Worm (Caenorhabditis elegans) whole organism, young adult: ENCODE results near the gene srx-17.

Experiments used
- C17E4.6 ChIP-seq: fragments of 200-800 bp; sonication (Bioruptor generic); IDR thresholded peaks from 2 replicates; pipeline ENCODE4 v1.3.6; 2022; ENCODE audit warnings: missing genetic modification reagents, missing genetic modification characterization, missing compliant biosample characterization
- F52B5.7 ChIP-seq: sonication (generic microtip); optimal IDR thresholded peaks from 2 replicates; lab custom pipeline; 2016; ENCODE audit warnings: mild to moderate bottlenecking, missing genetic modification characterization, missing compliant biosample characterization
- K12H6.12 ChIP-seq: fragments of 200-800 bp; sonication (Bioruptor generic); optimal IDR thresholded peaks from 2 replicates; lab custom pipeline; 2018; ENCODE audit warnings: mild to moderate bottlenecking, missing genetic modification characterization, missing compliant biosample characterization
- T07F8.4 ChIP-seq: sonication (generic microtip); optimal IDR thresholded peaks from 2 replicates; lab custom pipeline; 2016; ENCODE audit warnings: mild to moderate bottlenecking, missing genetic modification characterization, moderate library complexity, missing compliant biosample characterization
- Y56A3A.18 ChIP-seq: fragments of 200-800 bp; sonication (Bioruptor generic); IDR thresholded peaks from 2 replicates; pipeline ENCODE4 v1.3.6; 2022; ENCODE audit warnings: missing genetic modification reagents, missing genetic modification characterization, missing compliant biosample characterization
- Y79H2A.3 ChIP-seq: fragments of 200-800 bp; sonication (Bioruptor generic); conservative IDR thresholded peaks from 2 replicates; pipeline ENCODE4 v1.3.6; 2022; ENCODE audit warnings: missing genetic modification reagents, missing genetic modification characterization, missing compliant biosample characterization
- bed-2 ChIP-seq: fragments of 200-800 bp; sonication (Bioruptor generic); IDR thresholded peaks from 2 replicates; pipeline ENCODE4 v1.3.6; 2022; ENCODE audit warnings: missing genetic modification reagents, missing genetic modification characterization, missing compliant biosample characterization
- cebp-1 ChIP-seq, 2 experiments: fragments of 200-800 bp in 1 of 2; sonication (Bioruptor generic) in 1 of 2; sonication (generic microtip) in 1 of 2; IDR thresholded peaks in 1 of 2; optimal IDR thresholded peaks in 1 of 2; 2 replicates each; pipeline versions ENCODE4 v1.3.6 to Lab custom; 2017 to 2022; ENCODE audit warnings: missing compliant biosample characterization in 2 of 2, missing genetic modification characterization in 2 of 2, mild to moderate bottlenecking in 1 of 2, missing genetic modification reagents in 1 of 2, moderate library complexity in 1 of 2
- cebp-2 ChIP-seq: fragments of 200-800 bp; sonication (Bioruptor generic); IDR thresholded peaks from 2 replicates; pipeline ENCODE4 v1.3.6; 2022; ENCODE audit warnings: missing genetic modification characterization, missing compliant biosample characterization
- ceh-79 ChIP-seq: sonication (generic microtip); optimal IDR thresholded peaks from 2 replicates; lab custom pipeline; 2017; ENCODE audit warnings: mild to moderate bottlenecking, missing genetic modification characterization, missing compliant biosample characterization
- die-1 ChIP-seq: sonication (generic microtip); optimal IDR thresholded peaks from 2 replicates; lab custom pipeline; 2016; ENCODE audit warnings: missing genotype, mild to moderate bottlenecking, missing genetic modification characterization, missing compliant biosample characterization
- dpff-1 ChIP-seq: sonication (generic microtip); optimal IDR thresholded peaks from 2 replicates; lab custom pipeline; 2017; ENCODE audit warnings: mild to moderate bottlenecking, missing genetic modification characterization, missing compliant biosample characterization
- dpl-1 ChIP-seq: fragments of 150-350 bp; optimal IDR thresholded peaks from 2 replicates; lab custom pipeline; 2014; ENCODE audit warnings: missing biosample characterization, missing genetic modification reagents, missing genetic modification characterization
- egl-44 ChIP-seq: fragments of 200-800 bp; sonication (Bioruptor generic); IDR thresholded peaks from 2 replicates; pipeline ENCODE4 v1.3.6; 2022; ENCODE audit warnings: missing genetic modification reagents, missing genetic modification characterization, missing compliant biosample characterization
- ekl-4 ChIP-seq: fragments of 200-800 bp; sonication (Bioruptor generic); IDR thresholded peaks from 2 replicates; pipeline ENCODE4 v1.3.6; 2022; ENCODE audit warnings: missing genetic modification reagents, missing genetic modification characterization, missing compliant biosample characterization
- hlh-12 ChIP-seq: sonication (generic microtip); optimal IDR thresholded peaks from 2 replicates; lab custom pipeline; 2016; ENCODE audit warnings: missing genetic modification characterization, missing compliant biosample characterization
- hmg-1.2 ChIP-seq: fragments of 200-800 bp; sonication (Bioruptor generic); IDR thresholded peaks from 2 replicates; pipeline ENCODE4 v1.3.6; 2022; ENCODE audit warnings: missing genetic modification reagents, missing genetic modification characterization, missing compliant biosample characterization
- lin-54 ChIP-seq: fragments of 200-800 bp; sonication (Bioruptor generic); optimal IDR thresholded peaks from 2 replicates; lab custom pipeline; 2018; ENCODE audit warnings: mild to moderate bottlenecking, missing genetic modification characterization, missing compliant biosample characterization
- lsy-27 ChIP-seq: sonication (generic microtip); optimal IDR thresholded peaks from 2 replicates; lab custom pipeline; 2017; ENCODE audit warnings: missing genetic modification characterization, mild to moderate bottlenecking, missing compliant biosample characterization, antibody characterized with exemption, missing genotype, borderline replicate concordance; ENCODE audit not compliant: insufficient read depth
- mcd-1 ChIP-seq: fragments of 200-800 bp; sonication (Bioruptor generic); IDR thresholded peaks from 2 replicates; pipeline ENCODE4 v1.3.6; 2022; ENCODE audit warnings: missing genetic modification reagents, missing genetic modification characterization, missing compliant biosample characterization
- mxl-1 ChIP-seq: sonication (generic microtip); optimal IDR thresholded peaks from 2 replicates; lab custom pipeline; 2016; ENCODE audit warnings: missing genetic modification characterization, missing compliant biosample characterization
- nfya-1 ChIP-seq: sonication (generic microtip); optimal IDR thresholded peaks from 2 replicates; lab custom pipeline; 2017; ENCODE audit warnings: antibody characterized with exemption, missing compliant biosample characterization, missing genetic modification characterization, borderline replicate concordance; ENCODE audit not compliant: insufficient read depth
- nfya-2 ChIP-seq: fragments of 200-800 bp; sonication (Bioruptor generic); IDR thresholded peaks from 2 replicates; pipeline ENCODE4 v1.3.6; 2022; ENCODE audit warnings: missing genetic modification reagents, missing genetic modification characterization, missing compliant biosample characterization
- nhr-80 ChIP-seq: sonication (generic microtip); optimal IDR thresholded peaks from 2 replicates; lab custom pipeline; 2016; ENCODE audit warnings: missing genetic modification characterization, missing compliant biosample characterization
- nhr-90 ChIP-seq: sonication (generic microtip); optimal IDR thresholded peaks from 2 replicates; lab custom pipeline; 2016; ENCODE audit warnings: missing genotype, mild to moderate bottlenecking, missing genetic modification characterization, missing compliant biosample characterization
- snpc-1.1 ChIP-seq: sonication (generic microtip); optimal IDR thresholded peaks from 2 replicates; lab custom pipeline; 2017; ENCODE audit warnings: missing genetic modification characterization, mild to moderate bottlenecking, missing compliant biosample characterization, antibody characterized with exemption, moderate library complexity, missing genotype, missing genetic modification reagents; ENCODE audit not compliant: insufficient read depth
- sptf-2 ChIP-seq: fragments of 200-800 bp; sonication (Bioruptor generic); optimal IDR thresholded peaks from 2 replicates; lab custom pipeline; 2018; ENCODE audit warnings: mild to moderate bottlenecking, missing genetic modification characterization, missing compliant biosample characterization
- tbx-9 ChIP-seq: sonication (generic microtip); optimal IDR thresholded peaks from 2 replicates; lab custom pipeline; 2016; ENCODE audit warnings: borderline replicate concordance, missing genetic modification characterization, inconsistent platforms, missing compliant biosample characterization
- zim-3 ChIP-seq: sonication (generic microtip); optimal IDR thresholded peaks from 2 replicates; lab custom pipeline; 2017; ENCODE audit warnings: mild to moderate bottlenecking, missing genetic modification characterization, moderate library complexity, missing compliant biosample characterization
- ztf-22 ChIP-seq: fragments of 200-800 bp; sonication (Bioruptor generic); optimal IDR thresholded peaks from 2 replicates; lab custom pipeline; 2018; ENCODE audit warnings: mild to moderate bottlenecking, missing genetic modification characterization, moderate library complexity, missing compliant biosample characterization
- ztf-3 ChIP-seq: fragments of 200-800 bp; sonication (Bioruptor generic); optimal IDR thresholded peaks from 2 replicates; lab custom pipeline; 2018; ENCODE audit warnings: mild to moderate bottlenecking, missing genetic modification characterization, missing compliant biosample characterization

srx-17 gene

ce11 chrV:13873323-13873722 is 32.3 kb downstream of the srx-17 start:
- TF ChIP-seq die-1 (no peak), tbx-9 (tag; lab: Kevin White, UChicago) (no peak), dpl-1 (GFP tag; lab: Kevin White, UChicago) (no peak), snpc-1.1 (tag; lab: Kevin White, UChicago) (no peak), ekl-4 (GFP tag; lab: Robert Waterston, UW) (no peak), K12H6.12 (no peak), cebp-2 (no peak), dpff-1 (tag; lab: Kevin White, UChicago) (no peak)

DNA sequence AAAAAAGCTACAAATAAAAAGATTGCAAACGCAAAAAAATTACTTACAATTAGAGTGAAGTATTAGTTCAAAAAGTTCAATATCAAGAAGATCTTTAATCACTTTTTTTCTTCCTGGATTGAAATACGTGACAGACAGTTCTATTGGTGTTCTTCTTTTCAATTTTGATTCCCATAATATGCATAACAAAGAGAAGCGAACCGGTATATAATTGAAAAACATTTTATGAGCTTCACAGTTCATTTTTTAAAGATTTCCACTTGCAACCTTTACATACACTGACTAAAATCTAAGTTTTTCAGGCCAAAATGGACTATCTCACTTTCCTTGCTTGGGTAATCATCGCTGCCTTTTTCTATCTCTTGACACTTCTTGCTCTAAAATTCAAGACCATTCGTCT is 35.5 kb downstream of the srx-17 start, which contains the start of gene T22G5.1:
T22G5.1 (plus strand) TSS at position 301 of the 400 bp plus-strand sequence.
- TF ChIP-seq cebp-1 (GFP tag; IDR thresholded peaks at IDR 0.05; lab: Robert Waterston, UW) = no peak
- no peak for TF ChIP-seq cebp-1 (tag; optimal IDR thresholded peaks at IDR 0.05; lab: Kevin White, UChicago)
- no peak for TF ChIP-seq nhr-90 (tag; lab: Kevin White, UChicago)
- no peak for TF ChIP-seq ztf-3

DNA sequence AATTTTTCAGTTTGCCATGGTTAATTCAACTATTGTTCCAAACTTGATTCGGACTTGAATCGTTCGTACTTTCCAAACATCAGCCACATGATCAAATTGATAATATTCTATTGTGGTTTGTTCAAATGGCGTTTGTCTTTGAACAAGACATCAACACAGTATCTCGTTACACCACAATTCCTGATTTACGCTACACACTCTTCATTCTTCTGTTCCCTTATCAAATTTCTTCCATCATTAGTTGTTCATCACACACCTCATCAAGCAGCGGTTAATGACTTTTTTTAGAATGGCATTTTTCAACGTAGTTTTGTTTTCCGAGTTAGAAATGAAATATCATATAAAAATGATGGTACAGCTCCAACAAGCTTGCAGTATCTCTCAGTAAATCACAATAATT is 37.2 kb downstream of the srx-17 start:
- TF ChIP-seq nhr-80 (tag; lab: Kevin White, UChicago) (peak; percentile 85), lsy-27 (tag; lab: Kevin White, UChicago) (no peak)

DNA sequence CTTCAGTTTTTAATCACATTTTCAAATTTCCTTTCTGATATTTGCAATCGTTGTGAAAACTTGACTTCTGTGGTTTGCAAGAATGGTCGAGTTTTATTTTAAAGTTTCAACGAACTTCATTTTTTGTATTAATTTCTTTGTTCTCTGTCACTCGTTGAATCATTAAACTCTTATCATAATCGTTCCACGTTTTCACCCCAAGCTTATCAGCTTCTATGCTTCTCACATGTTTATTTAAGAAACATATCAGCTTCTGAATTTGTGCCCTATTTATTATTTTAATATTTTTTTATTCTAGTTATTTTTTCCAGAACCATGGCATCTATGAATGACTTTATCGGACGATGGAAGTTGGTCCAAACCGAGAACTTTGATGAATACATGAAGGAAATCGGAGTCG is 38.2 kb downstream of the srx-17 start, which contains the start of gene lbp-7:
lbp-7 (plus strand) TSS at position 312 of the 400 bp plus-strand sequence.
- TF ChIP-seq sptf-2 (GFP tag; lab: Kevin White, UChicago) = no peak
- no peak for TF ChIP-seq ztf-22 (GFP tag; lab: Kevin White, UChicago)
- no peak for TF ChIP-seq hmg-1.2 (GFP tag; lab: Robert Waterston, UW)
- no peak for TF ChIP-seq C17E4.6 (GFP tag; lab: Robert Waterston, UW)
- no peak for TF ChIP-seq bed-2 (GFP tag; lab: Robert Waterston, UW)
- peak; percentile 61 for TF ChIP-seq nhr-80 (tag; lab: Kevin White, UChicago)

ce11 chrV:13880163-13880562 is 39.2 kb downstream of the srx-17 start:
- TF ChIP-seq hmg-1.2 (GFP tag; lab: Robert Waterston, UW) (peak; percentile 71; the same call in 1 of the 2 replicates), mxl-1 (tag; lab: Kevin White, UChicago) (no peak), mcd-1 (GFP tag; lab: Robert Waterston, UW) (0 out of 2 replicates have a peak, but pooled peaks have one; percentile 8)

DNA sequence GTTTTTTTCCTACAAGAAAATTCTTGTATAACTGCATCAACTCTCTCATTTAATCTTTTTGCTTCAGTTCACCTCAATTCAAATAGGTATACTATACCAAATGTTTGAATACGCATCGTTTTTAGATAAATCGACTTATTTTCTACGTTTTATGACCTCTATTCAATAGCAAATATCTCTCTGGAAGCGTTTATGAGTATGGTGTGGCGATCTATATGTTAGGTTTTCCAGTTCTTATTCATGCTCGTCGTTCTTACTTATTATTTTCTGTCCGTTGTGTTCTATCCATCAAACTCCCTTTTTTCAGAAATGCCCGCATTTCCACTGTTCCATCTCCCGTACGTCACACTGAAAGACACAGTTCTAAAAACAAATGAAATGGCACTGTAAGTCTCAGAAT is 39.6 kb downstream of the srx-17 start, which contains the start of gene T22G5.3:
T22G5.3 (plus strand) TSS at position 301 of the 400 bp plus-strand sequence.
- TF ChIP-seq zim-3 (tag; lab: Kevin White, UChicago) (no peak), T07F8.4 (tag; lab: Kevin White, UChicago) (no peak), egl-44 (no peak), ceh-79 (no peak), Y79H2A.3 (GFP tag; lab: Robert Waterston, UW) (no peak), hlh-12 (tag; lab: Kevin White, UChicago) (no peak), bed-2 (GFP tag; lab: Robert Waterston, UW) (no peak), lin-54 (GFP tag; lab: Kevin White, UChicago) (no peak), hmg-1.2 (GFP tag; lab: Robert Waterston, UW) (no peak), Y56A3A.18 (GFP tag; lab: Robert Waterston, UW) (no peak), nfya-1 (tag; lab: Kevin White, UChicago) (no peak), nfya-2 (GFP tag; lab: Robert Waterston, UW) (no peak), F52B5.7 (tag; lab: Kevin White, UChicago) (no peak), C17E4.6 (GFP tag; lab: Robert Waterston, UW) (no peak)
- TF ChIP-seq, all 124 proteins: peak for 0
